Fruit fly (Drosophila melanogaster): ENCODE results near the gene mRpS26.

- TF ChIP-seq psq (optimal IDR thresholded peaks at IDR 0.05) = no peak
- TF ChIP-seq pan (optimal IDR thresholded peaks at IDR 0.05) = no peak
Measured at dm6 chr3L:18114038-18114926, 7.9 kb downstream of the mRpS26 start.

Data from whole organism.